ENCODE assay signal across 2 worm cellular contexts in the genomic region with DNA sequence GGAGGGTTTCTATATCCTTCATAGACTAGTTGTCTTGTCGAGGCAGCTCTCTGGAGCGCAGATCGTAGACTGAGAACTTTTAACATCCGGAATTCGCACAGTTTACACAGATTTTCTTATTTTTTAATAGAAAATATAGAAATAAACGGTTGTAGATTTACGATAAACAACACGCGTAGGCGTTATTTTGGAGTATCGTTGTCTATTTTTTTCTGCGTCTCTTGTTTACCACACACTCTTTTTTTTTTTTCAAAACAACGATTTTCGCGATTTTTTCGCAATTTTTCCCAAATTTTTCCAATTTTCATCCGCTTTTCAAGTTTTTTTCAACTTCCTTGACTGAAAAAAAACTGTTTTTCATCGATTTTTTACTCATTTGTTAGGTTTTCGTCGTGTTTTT.
TF ChIP-seq lines count a peak whose summit lies in the region.

A gene (minus strand): TSS at position 127 of the 400 bp plus-strand sequence.

TF ChIP-seq in whole organism, L1 larva, 84 proteins besides CTCF, POLR2A, EP300 and RAD21 (continued from another document):
- TF ChIP-seq nhr-90 (tag; optimal IDR thresholded peaks at IDR 0.05; lab: Kevin White, UChicago; ENCODE audit: poor library complexity), result peak; percentile 5
- TF ChIP-seq irx-1 (tag; optimal IDR thresholded peaks at IDR 0.05; lab: Kevin White, UChicago), result peak; percentile 18
- 0 out of 2 replicates have a peak, but pooled peaks have one; percentile 18 for TF ChIP-seq isw-1 (GFP tag; IDR thresholded peaks at IDR 0.05; lab: Robert Waterston, UW)
- TF ChIP-seq lin-13 (GFP tag; optimal IDR thresholded peaks at IDR 0.05; lab: Kevin White, UChicago), result peak; percentile 17
- TF ChIP-seq jun-1 (tag; optimal IDR thresholded peaks at IDR 0.05; lab: Kevin White, UChicago), result no peak
- TF ChIP-seq lin-15B (tag; optimal IDR thresholded peaks at IDR 0.05; lab: Kevin White, UChicago), result peak; percentile 1
- no peak for TF ChIP-seq lir-3 (tag; optimal IDR thresholded peaks at IDR 0.05; lab: Kevin White, UChicago; ENCODE audit: poor library complexity)
- TF ChIP-seq swsn-7 (tag; optimal IDR thresholded peaks at IDR 0.05; lab: Kevin White, UChicago), result peak; percentile 4
- peak; percentile 54 for TF ChIP-seq nhr-47 (tag; optimal IDR thresholded peaks at IDR 0.05; lab: Kevin White, UChicago)
- TF ChIP-seq efl-1 (optimal IDR thresholded peaks at IDR 0.05; lab: Kevin White, UChicago), result peak; percentile 61 to 69
- TF ChIP-seq efl-1 (GFP tag; optimal IDR thresholded peaks at IDR 0.05 in 1 of 2; lab: Kevin White, UChicago), result peak; percentile 67 to 96
- TF ChIP-seq C16A3.4 (tag; optimal IDR thresholded peaks at IDR 0.05; lab: Kevin White, UChicago), result no peak
- TF ChIP-seq fkh-8 (tag; optimal IDR thresholded peaks at IDR 0.05; lab: Kevin White, UChicago), result peak; percentile 15
- peak; percentile 51 for TF ChIP-seq tbx-2 (tag; optimal IDR thresholded peaks at IDR 0.05; lab: Kevin White, UChicago)
- peak; percentile 32 for TF ChIP-seq skn-1 (tag; optimal IDR thresholded peaks at IDR 0.05; lab: Kevin White, UChicago)
- peak; percentile 63 for TF ChIP-seq snu-23 (GFP tag; optimal IDR thresholded peaks at IDR 0.05; lab: Kevin White, UChicago)
- TF ChIP-seq lin-35 (GFP tag; optimal IDR thresholded peaks at IDR 0.05; lab: Kevin White, UChicago), result peak; percentile 63 to 66
- TF ChIP-seq nhr-71 (tag; optimal IDR thresholded peaks at IDR 0.05; lab: Kevin White, UChicago), result peak; percentile 64

TF ChIP-seq in whole organism, L3 larva, 47 proteins besides CTCF, POLR2A, EP300 and RAD21 (continued from another document):
- TF ChIP-seq nhr-237 (tag; optimal IDR thresholded peaks at IDR 0.05; lab: Kevin White, UChicago), result no peak
- TF ChIP-seq ZK546.5 (tag; optimal IDR thresholded peaks at IDR 0.05; lab: Kevin White, UChicago), result no peak
- no peak for TF ChIP-seq nhr-12 (tag; optimal IDR thresholded peaks at IDR 0.05; lab: Kevin White, UChicago)
- TF ChIP-seq skn-1 (tag; optimal IDR thresholded peaks at IDR 0.05; lab: Kevin White, UChicago), result peak; percentile 3
- TF ChIP-seq unc-39 (tag; optimal IDR thresholded peaks at IDR 0.05; lab: Kevin White, UChicago), result no peak
- no peak for TF ChIP-seq egl-27 (tag; optimal IDR thresholded peaks at IDR 0.05; lab: Kevin White, UChicago)
- TF ChIP-seq daf-12 (tag; optimal IDR thresholded peaks at IDR 0.05; lab: Kevin White, UChicago), result no peak
- TF ChIP-seq elt-1 (tag; optimal IDR thresholded peaks at IDR 0.05; lab: Kevin White, UChicago), result no peak
- peak; percentile 12 for TF ChIP-seq pqm-1 (tag; optimal IDR thresholded peaks at IDR 0.05; lab: Kevin White, UChicago)
- TF ChIP-seq mml-1 (tag; optimal IDR thresholded peaks at IDR 0.05; lab: Kevin White, UChicago), result no peak
- TF ChIP-seq fkh-2 (tag; optimal IDR thresholded peaks at IDR 0.05; lab: Kevin White, UChicago), result no peak
- TF ChIP-seq nhr-43 (tag; optimal IDR thresholded peaks at IDR 0.05; lab: Kevin White, UChicago; ENCODE audit: poor library complexity, severe bottlenecking), result no peak
- TF ChIP-seq nhr-25 (tag; optimal IDR thresholded peaks at IDR 0.05; lab: Kevin White, UChicago), result no peak
- no peak for TF ChIP-seq ama-1 (optimal IDR thresholded peaks at IDR 0.05; lab: Kevin White, UChicago)
- TF ChIP-seq ceh-28 (tag; optimal IDR thresholded peaks at IDR 0.05; lab: Kevin White, UChicago), result no peak
- TF ChIP-seq sea-2 (GFP tag; optimal IDR thresholded peaks at IDR 0.05; lab: Kevin White, UChicago), result no peak
- TF ChIP-seq fos-1 (tag; optimal IDR thresholded peaks at IDR 0.05; lab: Kevin White, UChicago), result no peak
- peak; percentile 26 for TF ChIP-seq nhr-23 (tag; optimal IDR thresholded peaks at IDR 0.05; lab: Kevin White, UChicago)
- no peak for TF ChIP-seq ztf-11 (tag; optimal IDR thresholded peaks at IDR 0.05; lab: Kevin White, UChicago)
- no peak for TF ChIP-seq ztf-4 (tag; optimal IDR thresholded peaks at IDR 0.05; lab: Kevin White, UChicago)
- no peak for TF ChIP-seq fkh-10 (GFP tag; optimal IDR thresholded peaks at IDR 0.05; lab: Kevin White, UChicago)
- no peak for TF ChIP-seq elt-2 (tag; optimal IDR thresholded peaks at IDR 0.05; lab: Kevin White, UChicago)
- TF ChIP-seq R02D3.7 (tag; optimal IDR thresholded peaks at IDR 0.05; lab: Kevin White, UChicago), result peak; percentile 91
- no peak for TF ChIP-seq mdl-1 (tag; optimal IDR thresholded peaks at IDR 0.05; lab: Kevin White, UChicago)
- peak; percentile 39 for TF ChIP-seq lin-15B (tag; optimal IDR thresholded peaks at IDR 0.05; lab: Kevin White, UChicago)
- no peak for TF ChIP-seq unc-62 (GFP tag; optimal IDR thresholded peaks at IDR 0.05; lab: Kevin White, UChicago)
- no peak for TF ChIP-seq nhr-28 (tag; optimal IDR thresholded peaks at IDR 0.05; lab: Kevin White, UChicago)
- no peak for TF ChIP-seq lsy-12 (tag; optimal IDR thresholded peaks at IDR 0.05; lab: Kevin White, UChicago)
- TF ChIP-seq pha-4 (tag; optimal IDR thresholded peaks at IDR 0.05; lab: Kevin White, UChicago), result peak; percentile 65
- peak; percentile 37 for TF ChIP-seq nfya-1 (tag; optimal IDR thresholded peaks at IDR 0.05; lab: Kevin White, UChicago; ENCODE audit: insufficient read depth)
- TF ChIP-seq eor-1 (tag; optimal IDR thresholded peaks at IDR 0.05; lab: Kevin White, UChicago), result no peak
- no peak for TF ChIP-seq lin-39 (tag; optimal IDR thresholded peaks at IDR 0.05; lab: Kevin White, UChicago)
- TF ChIP-seq tbx-2 (tag; optimal IDR thresholded peaks at IDR 0.05; lab: Kevin White, UChicago), result no peak
